Worm (Caenorhabditis elegans): ENCODE measurements around the gene str-63.

- TF ChIP-seq npax-4 (tag; optimal IDR thresholded peaks at IDR 0.05) (no peak), C08G9.2 (tag; optimal IDR thresholded peaks at IDR 0.05) (no peak), ceh-48 (tag; optimal IDR thresholded peaks at IDR 0.05) (no peak), nhr-11 (tag; optimal IDR thresholded peaks at IDR 0.05) (no peak), ztf-16 (tag; optimal IDR thresholded peaks at IDR 0.05) (no peak), zip-5 (tag; optimal IDR thresholded peaks at IDR 0.05) (no peak), ref-2 (tag; optimal IDR thresholded peaks at IDR 0.05) (no peak), syd-9 (tag; optimal IDR thresholded peaks at IDR 0.05) (no peak), ceh-2 (tag; optimal IDR thresholded peaks at IDR 0.05) (no peak), ceh-34 (tag; optimal IDR thresholded peaks at IDR 0.05) (no peak), ama-1 (optimal IDR thresholded peaks at IDR 0.05) (no peak), pha-4 (tag; optimal IDR thresholded peaks at IDR 0.05) (no peak), tbx-7 (tag; optimal IDR thresholded peaks at IDR 0.05) (no peak)
Measured at ce11 chrV:3341906-3342305, 9.5 kb upstream of the str-63 start, which contains the start of gene C17B7.10.

Measured in whole organism, late embryonic.